In genomic region chr3L:17948643-17949506, dm6 we compare ENCODE assay signal across 1 fruit fly cellular context.
TF ChIP-seq lines count a peak whose summit lies in the region.

No protein-coding gene starts in this region.

TF ChIP-seq in whole organism, embryonic, 481 proteins besides CTCF, POLR2A, EP300 and RAD21 (continued from another document):
- TF ChIP-seq gsb-n (tag; optimal IDR thresholded peaks at IDR 0.05; lab: Kevin White, UChicago) (no peak), prd (optimal IDR thresholded peaks at IDR 0.05; lab: Kevin White, UChicago) (no peak), prd (GFP tag; IDR thresholded peaks at IDR 0.05; lab: Robert Waterston, UW) (no peak; the same call in 2 of the 3 replicates), en (GFP tag; optimal IDR thresholded peaks at IDR 0.05; lab: Kevin White, UChicago) (no peak), Abd-B (GFP tag; optimal IDR thresholded peaks at IDR 0.05; lab: Kevin White, UChicago) (no peak), CG15696 (tag; optimal IDR thresholded peaks at IDR 0.05; lab: Kevin White, UChicago) (no peak), CG9215 (GFP tag; IDR thresholded peaks at IDR 0.05; lab: Robert Waterston, UW) (no peak), pum (GFP tag; optimal IDR thresholded peaks at IDR 0.05; lab: Kevin White, UChicago) (no peak), Trl (optimal IDR thresholded peaks at IDR 0.05; lab: Kevin White, UChicago) (peak in 1 of 2 experiments; percentile 39), Trl (GFP tag; optimal IDR thresholded peaks at IDR 0.05; lab: Kevin White, UChicago) (no peak), cg (GFP tag; optimal IDR thresholded peaks at IDR 0.05; lab: Kevin White, UChicago) (no peak), CG1602 (GFP tag; optimal IDR thresholded peaks at IDR 0.05; lab: Kevin White, UChicago) (no peak), zfh1 (GFP tag; IDR thresholded peaks at IDR 0.05; lab: Robert Waterston, UW) (0 out of 3 replicates have a peak, but pooled peaks have one; percentile 37), Xbp1 (GFP tag; optimal IDR thresholded peaks at IDR 0.05; lab: Kevin White, UChicago) (no peak), HmgZ (tag; optimal IDR thresholded peaks at IDR 0.05; lab: Kevin White, UChicago) (peak; percentile 59), Oaz (GFP tag; IDR thresholded peaks at IDR 0.05; lab: Robert Waterston, UW) (no peak), Sry-β (GFP tag; optimal IDR thresholded peaks at IDR 0.05; lab: Kevin White, UChicago) (no peak), Taf1 (GFP tag; IDR thresholded peaks at IDR 0.05; lab: Robert Waterston, UW) (peak; percentile 52; the same call in 1 of the 2 replicates), h (optimal IDR thresholded peaks at IDR 0.05; lab: Kevin White, UChicago) (no peak), Vsx1 (GFP tag; optimal IDR thresholded peaks at IDR 0.05; lab: Kevin White, UChicago) (no peak), CG12391 (tag; optimal IDR thresholded peaks at IDR 0.05; lab: Kevin White, UChicago) (no peak), CG1233 (GFP tag; optimal IDR thresholded peaks at IDR 0.05; lab: Kevin White, UChicago) (no peak), lov (optimal IDR thresholded peaks at IDR 0.05; lab: Kevin White, UChicago) (no peak), lov (GFP tag; IDR thresholded peaks at IDR 0.05; lab: Robert Waterston, UW) (no peak), nom (GFP tag; optimal IDR thresholded peaks at IDR 0.05; lab: Kevin White, UChicago) (peak; percentile 34), CG30403 (GFP tag; optimal IDR thresholded peaks at IDR 0.05; lab: Kevin White, UChicago) (peak; percentile 30), repo (GFP tag; optimal IDR thresholded peaks at IDR 0.05; lab: Kevin White, UChicago) (no peak), CG33213 (GFP tag; optimal IDR thresholded peaks at IDR 0.05; lab: Kevin White, UChicago) (no peak), CG31224 (GFP tag; IDR thresholded peaks at IDR 0.05; lab: Robert Waterston, UW) (peak; percentile 55), Dref (GFP tag; IDR thresholded peaks at IDR 0.05; lab: Robert Waterston, UW) (no peak), CG14667 (GFP tag; IDR thresholded peaks at IDR 0.05; lab: Robert Waterston, UW) (no peak), CG9609 (GFP tag; optimal IDR thresholded peaks at IDR 0.05; lab: Kevin White, UChicago) (no peak), ssp (GFP tag; IDR thresholded peaks at IDR 0.05; lab: Robert Waterston, UW) (no peak), gcm2 (GFP tag; optimal IDR thresholded peaks at IDR 0.05; lab: Kevin White, UChicago) (no peak), ap (GFP tag; IDR thresholded peaks at IDR 0.05; lab: Robert Waterston, UW) (no peak), vvl (GFP tag; IDR thresholded peaks at IDR 0.05; lab: Robert Waterston, UW) (peak; percentile 68), sim (GFP tag; IDR thresholded peaks at IDR 0.05; lab: Robert Waterston, UW) (0 out of 2 replicates have a peak, but pooled peaks have one; percentile 15), pfk (GFP tag; optimal IDR thresholded peaks at IDR 0.05; lab: Kevin White, UChicago) (no peak), CG10959 (GFP tag; IDR thresholded peaks at IDR 0.05; lab: Robert Waterston, UW) (no peak), slou (GFP tag; optimal IDR thresholded peaks at IDR 0.05; lab: Kevin White, UChicago) (no peak), da (GFP tag; optimal IDR thresholded peaks at IDR 0.05; lab: Kevin White, UChicago) (no peak), gt (GFP tag; IDR thresholded peaks at IDR 0.05; lab: Robert Waterston, UW) (no peak), Elba2 (GFP tag; optimal IDR thresholded peaks at IDR 0.05; lab: Kevin White, UChicago) (no peak), al (GFP tag; IDR thresholded peaks at IDR 0.05; lab: Robert Waterston, UW) (peak; percentile 42; the same call in 1 of the 2 replicates), CG17568 (GFP tag; optimal IDR thresholded peaks at IDR 0.05; lab: Kevin White, UChicago) (no peak), Hmx (GFP tag; optimal IDR thresholded peaks at IDR 0.05; lab: Kevin White, UChicago) (peak; percentile 37), sug (tag; optimal IDR thresholded peaks at IDR 0.05; lab: Kevin White, UChicago) (peak; percentile 91), her (GFP tag; optimal IDR thresholded peaks at IDR 0.05; lab: Kevin White, UChicago) (peak; percentile 16), yki (optimal IDR thresholded peaks at IDR 0.05; lab: Kevin White, UChicago) (no peak), CG4424 (GFP tag; optimal IDR thresholded peaks at IDR 0.05; lab: Kevin White, UChicago) (no peak), CG7271 (tag; optimal IDR thresholded peaks at IDR 0.05; lab: Kevin White, UChicago) (no peak), gsb (GFP tag; IDR thresholded peaks at IDR 0.05; lab: Robert Waterston, UW) (0 out of 2 replicates have a peak, but pooled peaks have one; percentile 14), CG32532 (GFP tag; IDR thresholded peaks at IDR 0.05; lab: Robert Waterston, UW) (peak; percentile 58), Ptx1 (GFP tag; IDR thresholded peaks at IDR 0.05; lab: Robert Waterston, UW) (no peak; the same call in 1 of the 2 replicates), ftz-f1 (GFP tag; optimal IDR thresholded peaks at IDR 0.05; lab: Kevin White, UChicago) (peak; percentile 98), CG34422 (GFP tag; IDR thresholded peaks at IDR 0.05; lab: Robert Waterston, UW) (peak; percentile 40; the same call in 1 of the 3 replicates), run (tag; optimal IDR thresholded peaks at IDR 0.05; lab: Kevin White, UChicago) (no peak), bbx (GFP tag; IDR thresholded peaks at IDR 0.05; lab: Robert Waterston, UW; ENCODE audit: partially characterized antibody) (no peak), CG11247 (GFP tag; IDR thresholded peaks at IDR 0.05; lab: Robert Waterston, UW) (0 out of 2 replicates have a peak, but pooled peaks have one; percentile 16), CG18764 (GFP tag; optimal IDR thresholded peaks at IDR 0.05; lab: Kevin White, UChicago) (no peak), tio (GFP tag; optimal IDR thresholded peaks at IDR 0.05; lab: Kevin White, UChicago) (peak; percentile 42), Meics (GFP tag; optimal IDR thresholded peaks at IDR 0.05; lab: Kevin White, UChicago) (peak; percentile 47), esg (GFP tag; conservative IDR thresholded peaks at IDR 0.05; lab: Robert Waterston, UW) (no peak), CG18011 (GFP tag; optimal IDR thresholded peaks at IDR 0.05; lab: Kevin White, UChicago) (no peak), CG10543 (GFP tag; optimal IDR thresholded peaks at IDR 0.05; lab: Kevin White, UChicago) (peak; percentile 97), CG5245 (GFP tag; optimal IDR thresholded peaks at IDR 0.05; lab: Kevin White, UChicago) (no peak), pb (GFP tag; optimal IDR thresholded peaks at IDR 0.05; lab: Kevin White, UChicago) (peak; percentile 17), CG30020 (tag; optimal IDR thresholded peaks at IDR 0.05; lab: Kevin White, UChicago) (no peak)
